Worm (Caenorhabditis elegans): ENCODE measurements around the gene srh-282.

srh-282 gene

ce11 chrIV:300307-300706 lies 27.1 kb upstream of the srh-282 start:
- TF ChIP-seq sup-37 (GFP tag; optimal IDR thresholded peaks at IDR 0.05) (no peak), nhr-77 (tag; optimal IDR thresholded peaks at IDR 0.05) (no peak), lin-14 (GFP tag; optimal IDR thresholded peaks at IDR 0.05) (no peak), ztf-4 (tag; optimal IDR thresholded peaks at IDR 0.05) (no peak), swsn-7 (tag; optimal IDR thresholded peaks at IDR 0.05) (no peak), grh-1 (GFP tag; IDR thresholded peaks at IDR 0.05) (no peak)

DNA sequence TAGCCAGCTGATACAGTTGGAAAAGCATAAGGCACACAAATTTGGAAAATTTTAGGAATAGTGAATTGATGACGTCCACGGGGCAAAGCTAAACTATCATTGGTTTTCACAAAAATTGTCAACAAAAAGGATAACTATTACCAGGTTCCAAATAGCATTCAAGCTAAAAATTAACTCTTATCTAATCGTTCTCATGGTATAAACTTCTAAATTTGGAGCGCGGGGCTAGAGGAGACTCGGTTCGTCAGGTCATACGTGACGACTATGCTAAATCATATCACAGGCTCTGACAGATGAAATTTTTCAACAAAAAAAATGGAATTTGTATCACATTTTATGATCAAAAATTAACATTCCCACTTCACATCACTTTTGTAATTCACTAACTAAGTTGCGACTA lies 26.0 kb upstream of the srh-282 start:
- TF ChIP-seq efl-1 (optimal IDR thresholded peaks at IDR 0.05), result no peak
- peak in 1 of 2 experiments; percentile 91 for TF ChIP-seq efl-1 (GFP tag; optimal IDR thresholded peaks at IDR 0.05 in 1 of 2)
- TF ChIP-seq mef-2 (tag; optimal IDR thresholded peaks at IDR 0.05), result no peak

- no peak for TF ChIP-seq tbx-2 (tag; optimal IDR thresholded peaks at IDR 0.05)
- TF ChIP-seq dsc-1 (tag; optimal IDR thresholded peaks at IDR 0.05), result no peak
- no peak for TF ChIP-seq efl-1 (optimal IDR thresholded peaks at IDR 0.05)
- no peak for TF ChIP-seq efl-1 (GFP tag; optimal IDR thresholded peaks at IDR 0.05 in 1 of 2)
- no peak for TF ChIP-seq unc-130 (tag; optimal IDR thresholded peaks at IDR 0.05)
- TF ChIP-seq nhr-47 (tag; optimal IDR thresholded peaks at IDR 0.05), result no peak
- TF ChIP-seq pag-3 (tag; optimal IDR thresholded peaks at IDR 0.05; ENCODE audit: borderline replicate concordance, insufficient read depth), result no peak
- TF ChIP-seq grh-1 (GFP tag; IDR thresholded peaks at IDR 0.05), result no peak
- TF ChIP-seq C04F5.9 (tag; optimal IDR thresholded peaks at IDR 0.05), result no peak
- no peak for TF ChIP-seq swsn-7 (tag; optimal IDR thresholded peaks at IDR 0.05)
- TF ChIP-seq mdl-1 (tag; optimal IDR thresholded peaks at IDR 0.05), result no peak
- TF ChIP-seq pqm-1 (tag; optimal IDR thresholded peaks at IDR 0.05), result no peak
Measured at ce11 chrIV:298204-298603, 25.0 kb upstream of the srh-282 start, which contains the start of gene pnp-1. TSS of gene pnp-1 (minus strand) at chrIV:298304.

- TF ChIP-seq unc-30 (tag; optimal IDR thresholded peaks at IDR 0.05) (no peak), hlh-17 (GFP tag; optimal IDR thresholded peaks at IDR 0.05; ENCODE audit: borderline replicate concordance) (no peak), lsy-2 (tag; optimal IDR thresholded peaks at IDR 0.05) (no peak), nhr-237 (tag; optimal IDR thresholded peaks at IDR 0.05) (no peak), alr-1 (tag; optimal IDR thresholded peaks at IDR 0.05; ENCODE audit: borderline replicate concordance) (no peak), snu-23 (GFP tag; optimal IDR thresholded peaks at IDR 0.05) (peak; percentile 4), jun-1 (tag; optimal IDR thresholded peaks at IDR 0.05) (no peak), Y116A8C.19 (tag; optimal IDR thresholded peaks at IDR 0.05; ENCODE audit: borderline replicate concordance) (no peak), fos-1 (tag; optimal IDR thresholded peaks at IDR 0.05) (no peak), nhr-11 (tag; optimal IDR thresholded peaks at IDR 0.05) (no peak), sox-4 (tag; optimal IDR thresholded peaks at IDR 0.05) (no peak), unc-62 (GFP tag; optimal IDR thresholded peaks at IDR 0.05) (no peak), efl-1 (optimal IDR thresholded peaks at IDR 0.05) (no peak), efl-1 (GFP tag; optimal IDR thresholded peaks at IDR 0.05 in 1 of 2) (peak in 1 of 2 experiments; percentile 35), nhr-85 (tag) (no peak), egl-13 (tag; optimal IDR thresholded peaks at IDR 0.05) (no peak), dsc-1 (tag; optimal IDR thresholded peaks at IDR 0.05) (no peak), efl-3 (GFP tag; optimal IDR thresholded peaks at IDR 0.05) (no peak), nhr-12 (tag; optimal IDR thresholded peaks at IDR 0.05) (no peak), ets-5 (GFP tag; IDR thresholded peaks at IDR 0.05) (no peak), grh-1 (GFP tag; IDR thresholded peaks at IDR 0.05) (no peak), nhr-20 (tag; optimal IDR thresholded peaks at IDR 0.05) (peak; percentile 11), nhr-47 (tag; optimal IDR thresholded peaks at IDR 0.05) (no peak), unc-86 (tag; optimal IDR thresholded peaks at IDR 0.05) (no peak), dpl-1 (GFP tag; optimal IDR thresholded peaks at IDR 0.05) (no peak), ceh-63 (GFP tag; optimal IDR thresholded peaks at IDR 0.05) (no peak), tlp-1 (tag; optimal IDR thresholded peaks at IDR 0.05) (peak; percentile 7), xbp-1 (tag; optimal IDR thresholded peaks at IDR 0.05) (no peak), aly-2 (tag; optimal IDR thresholded peaks at IDR 0.05) (no peak), pag-3 (tag; optimal IDR thresholded peaks at IDR 0.05; ENCODE audit: borderline replicate concordance, insufficient read depth) (no peak), mdl-1 (tag; optimal IDR thresholded peaks at IDR 0.05) (no peak), nhr-77 (tag; optimal IDR thresholded peaks at IDR 0.05) (no peak), pqm-1 (tag; optimal IDR thresholded peaks at IDR 0.05) (no peak), nhr-76 (tag; optimal IDR thresholded peaks at IDR 0.05) (no peak), C16A3.4 (tag; optimal IDR thresholded peaks at IDR 0.05) (no peak), ceh-88 (GFP tag; IDR thresholded peaks at IDR 0.05) (no peak), lin-15B (tag; optimal IDR thresholded peaks at IDR 0.05) (no peak), skn-1 (tag; optimal IDR thresholded peaks at IDR 0.05) (no peak), rnt-1 (tag; optimal IDR thresholded peaks at IDR 0.05) (no peak)
Measured at ce11 chrIV:296849-297248, 23.6 kb upstream of the srh-282 start.

Data from whole organism, L1 larva.